Worm (Caenorhabditis elegans) whole organism, late embryonic: Measurements from ENCODE around the gene eif-2Bgamma.

ENCODE experiments used
- C08G9.2 ChIP-seq: sonication (generic microtip); optimal IDR thresholded peaks from 2 replicates; lab custom pipeline; 2016; ENCODE audit warnings: mild to moderate bottlenecking, missing genetic modification characterization, moderate library complexity, missing compliant biosample characterization
- T23F11.4 ChIP-seq: fragments of 200-800 bp; sonication (Bioruptor generic); optimal IDR thresholded peaks from 2 replicates; lab custom pipeline; 2018; ENCODE audit warnings: mild to moderate bottlenecking, missing genetic modification characterization, missing compliant biosample characterization
- Y22D7AL.16 ChIP-seq: sonication (generic microtip); optimal IDR thresholded peaks from 2 replicates; lab custom pipeline; 2016; ENCODE audit warnings: missing genetic modification characterization, missing compliant biosample characterization
- ahr-1 ChIP-seq: sonication (generic microtip); optimal IDR thresholded peaks from 2 replicates; lab custom pipeline; 2016; ENCODE audit warnings: missing genetic modification characterization, missing compliant biosample characterization
- ceh-14 ChIP-seq: sonication (generic microtip); optimal IDR thresholded peaks from 2 replicates; lab custom pipeline; 2016; ENCODE audit warnings: missing genotype, missing genetic modification characterization, missing compliant biosample characterization
- ceh-18 ChIP-seq: sonication (generic microtip); optimal IDR thresholded peaks from 2 replicates; lab custom pipeline; 2016; ENCODE audit warnings: missing genetic modification characterization, missing compliant biosample characterization
- ceh-19 ChIP-seq: fragments of 200-800 bp; sonication (Bioruptor generic); optimal IDR thresholded peaks from 2 replicates; lab custom pipeline; 2018; ENCODE audit warnings: mild to moderate bottlenecking, missing genetic modification characterization, missing compliant biosample characterization
- ceh-2 ChIP-seq: sonication (generic microtip); optimal IDR thresholded peaks from 2 replicates; lab custom pipeline; 2016; ENCODE audit warnings: missing genotype, missing genetic modification characterization, missing compliant biosample characterization
- ceh-22 ChIP-seq: sonication (generic microtip); optimal IDR thresholded peaks from 2 replicates; lab custom pipeline; 2017; ENCODE audit warnings: missing biosample characterization, missing genetic modification characterization
- ceh-30 ChIP-seq: fragments of 150-350 bp; optimal IDR thresholded peaks from 2 replicates; lab custom pipeline; 2014; ENCODE audit warnings: missing biosample characterization, missing genetic modification characterization
- ceh-31 ChIP-seq: sonication (generic microtip); optimal IDR thresholded peaks from 2 replicates; lab custom pipeline; 2016; ENCODE audit warnings: missing genetic modification characterization, missing compliant biosample characterization
- ceh-34 ChIP-seq: sonication (generic microtip); optimal IDR thresholded peaks from 2 replicates; lab custom pipeline; 2016; ENCODE audit warnings: mild to moderate bottlenecking, missing genetic modification characterization, missing compliant biosample characterization
- ceh-48 ChIP-seq: sonication (generic microtip); optimal IDR thresholded peaks from 2 replicates; lab custom pipeline; 2016; ENCODE audit warnings: missing genetic modification characterization, inconsistent platforms, missing compliant biosample characterization
- ceh-6 ChIP-seq: fragments of 200-800 bp; sonication (Bioruptor generic); optimal IDR thresholded peaks from 2 replicates; lab custom pipeline; 2018; ENCODE audit warnings: mild to moderate bottlenecking, missing genetic modification characterization, missing compliant biosample characterization
- che-1 ChIP-seq: sonication (generic microtip); optimal IDR thresholded peaks from 2 replicates; lab custom pipeline; 2016; ENCODE audit warnings: mild to moderate bottlenecking, missing genetic modification characterization, missing compliant biosample characterization
- dmd-4 ChIP-seq: sonication (generic microtip); optimal IDR thresholded peaks from 2 replicates; lab custom pipeline; 2016; ENCODE audit warnings: borderline replicate concordance, missing genetic modification characterization, missing compliant biosample characterization
- elt-4 ChIP-seq: sonication (generic microtip); optimal IDR thresholded peaks from 2 replicates; lab custom pipeline; 2016; ENCODE audit warnings: missing genetic modification characterization, missing compliant biosample characterization
- ets-4 ChIP-seq: sonication (generic microtip); optimal IDR thresholded peaks from 2 replicates; lab custom pipeline; 2016; ENCODE audit warnings: missing genetic modification characterization, missing compliant biosample characterization
- eyg-1 ChIP-seq: sonication (generic microtip); optimal IDR thresholded peaks from 2 replicates; lab custom pipeline; 2016; ENCODE audit warnings: missing genotype, missing genetic modification characterization, missing compliant biosample characterization
- fax-1 ChIP-seq: sonication (generic microtip); optimal IDR thresholded peaks from 2 replicates; lab custom pipeline; 2016; ENCODE audit warnings: missing genotype, missing genetic modification characterization, missing compliant biosample characterization
- fkh-6 ChIP-seq: sonication (generic microtip); optimal IDR thresholded peaks from 2 replicates; lab custom pipeline; 2016; ENCODE audit warnings: missing genetic modification characterization, missing compliant biosample characterization
- hlh-15 ChIP-seq: sonication (generic microtip); optimal IDR thresholded peaks from 2 replicates; lab custom pipeline; 2016; ENCODE audit warnings: missing genetic modification characterization, missing compliant biosample characterization
- hlh-30 ChIP-seq: sonication (generic microtip); optimal IDR thresholded peaks from 2 replicates; lab custom pipeline; 2017; ENCODE audit warnings: antibody characterized with exemption, missing genetic modification characterization, missing compliant biosample characterization; ENCODE audit not compliant: insufficient read depth
- hlh-6 ChIP-seq: sonication (generic microtip); optimal IDR thresholded peaks from 2 replicates; lab custom pipeline; 2016; ENCODE audit warnings: missing genotype, missing genetic modification characterization, missing compliant biosample characterization
- hlh-8 ChIP-seq: sonication (generic microtip); optimal IDR thresholded peaks from 2 replicates; lab custom pipeline; 2016; ENCODE audit warnings: missing genotype, missing genetic modification characterization, missing compliant biosample characterization
- lin-11 ChIP-seq: fragments of 200-800 bp; sonication (Bioruptor generic); optimal IDR thresholded peaks from 2 replicates; lab custom pipeline; 2018; ENCODE audit warnings: mild to moderate bottlenecking, missing genetic modification characterization, missing compliant biosample characterization
- madf-2 ChIP-seq: sonication (generic microtip); optimal IDR thresholded peaks from 2 replicates; lab custom pipeline; 2017; ENCODE audit warnings: missing genetic modification characterization, missing compliant biosample characterization
- mec-3 ChIP-seq: sonication (generic microtip); optimal IDR thresholded peaks from 2 replicates; lab custom pipeline; 2016; ENCODE audit warnings: borderline replicate concordance, missing genetic modification characterization, missing compliant biosample characterization
- nfya-1 ChIP-seq: sonication (generic microtip); optimal IDR thresholded peaks from 2 replicates; lab custom pipeline; 2017; ENCODE audit warnings: missing genetic modification characterization, mild to moderate bottlenecking, missing compliant biosample characterization, antibody characterized with exemption, moderate library complexity
- nhr-11 ChIP-seq: fragments of 150-350 bp; optimal IDR thresholded peaks from 2 replicates; lab custom pipeline; 2014; ENCODE audit warnings: missing biosample characterization, missing genetic modification characterization
- npax-4 ChIP-seq: sonication (generic microtip); optimal IDR thresholded peaks from 2 replicates; lab custom pipeline; 2016; ENCODE audit warnings: missing genetic modification characterization, missing compliant biosample characterization
- pat-9 ChIP-seq: fragments of 200-800 bp; sonication (Bioruptor generic); optimal IDR thresholded peaks from 2 replicates; lab custom pipeline; 2018; ENCODE audit warnings: mild to moderate bottlenecking, missing genetic modification characterization, moderate library complexity, missing compliant biosample characterization
- ref-2 ChIP-seq: sonication (generic microtip); optimal IDR thresholded peaks from 2 replicates; lab custom pipeline; 2016; ENCODE audit warnings: missing genetic modification characterization, missing compliant biosample characterization
- sdc-2 ChIP-seq: sonication (generic microtip); optimal IDR thresholded peaks from 2 replicates; lab custom pipeline; 2016; ENCODE audit warnings: missing genotype, missing genetic modification characterization, missing compliant biosample characterization
- sox-2 ChIP-seq: fragments of 200-800 bp; sonication (Bioruptor generic); IDR thresholded peaks from 2 replicates; pipeline ENCODE4 v1.3.6; 2022; ENCODE audit warnings: missing genetic modification reagents, missing genetic modification characterization, missing compliant biosample characterization
- sox-4 ChIP-seq: sonication (generic microtip); optimal IDR thresholded peaks from 2 replicates; lab custom pipeline; 2017; ENCODE audit warnings: mild to moderate bottlenecking, missing genetic modification characterization, inconsistent platforms, missing compliant biosample characterization
- syd-9 ChIP-seq: sonication (generic microtip); optimal IDR thresholded peaks from 2 replicates; lab custom pipeline; 2016; ENCODE audit warnings: mild to moderate bottlenecking, missing genetic modification characterization, moderate library complexity, missing compliant biosample characterization
- tbx-2 ChIP-seq: sonication (generic microtip); optimal IDR thresholded peaks from 2 replicates; lab custom pipeline; 2016; ENCODE audit warnings: missing genetic modification characterization, missing compliant biosample characterization
- ttx-3 ChIP-seq: sonication (generic microtip); optimal IDR thresholded peaks from 2 replicates; lab custom pipeline; 2016; ENCODE audit warnings: missing genetic modification reagents, missing genetic modification characterization, missing compliant biosample characterization
- unc-3 ChIP-seq, 2 experiments: fragments of 200-800 bp in 1 of 2; sonication (Bioruptor generic) in 1 of 2; sonication (generic microtip) in 1 of 2; conservative IDR thresholded peaks in 1 of 2; optimal IDR thresholded peaks in 1 of 2; 2 replicates each; pipeline versions ENCODE4 v1.3.6 to Lab custom; 2016 to 2022; ENCODE audit warnings: missing compliant biosample characterization in 2 of 2, missing genetic modification characterization in 2 of 2, missing genetic modification reagents in 1 of 2
- unc-42 ChIP-seq: sonication (generic microtip); optimal IDR thresholded peaks from 2 replicates; lab custom pipeline; 2016; ENCODE audit warnings: missing genotype, missing genetic modification characterization, missing compliant biosample characterization
- unc-55 ChIP-seq: sonication (generic microtip); optimal IDR thresholded peaks from 2 replicates; lab custom pipeline; 2017; ENCODE audit warnings: missing biosample characterization, missing genetic modification reagents, missing genetic modification characterization
- zip-5 ChIP-seq: sonication (generic microtip); optimal IDR thresholded peaks from 2 replicates; lab custom pipeline; 2016; ENCODE audit warnings: missing genetic modification characterization, missing compliant biosample characterization

The eif-2Bgamma gene

DNA sequence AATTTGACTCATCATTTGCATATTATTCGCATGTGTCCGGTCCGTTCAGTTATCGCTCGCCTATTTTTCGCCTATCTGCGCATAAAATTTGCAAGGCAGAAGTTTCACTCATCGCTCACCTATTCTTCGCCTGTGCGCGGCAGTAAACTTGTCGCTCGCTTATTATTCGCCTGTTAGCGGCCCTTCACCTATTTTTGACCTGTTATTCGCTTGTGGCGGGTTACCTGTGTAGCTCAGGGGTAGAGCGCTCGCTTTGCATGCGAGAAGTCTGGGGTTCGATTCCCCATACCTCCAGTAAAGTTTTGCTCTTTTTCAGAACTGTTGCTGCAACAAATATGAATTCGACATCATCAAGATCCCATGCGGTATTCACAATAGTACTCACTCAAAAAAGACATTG lies 34.0 kb upstream of the eif-2Bgamma start (continued):
- TF ChIP-seq unc-3 (GFP tag; conservative IDR thresholded peaks at IDR 0.05; lab: Robert Waterston, UW) (peak; percentile 76), unc-3 (tag; optimal IDR thresholded peaks at IDR 0.05; lab: Kevin White, UChicago) (peak; percentile 7), T23F11.4 (GFP tag; lab: Kevin White, UChicago) (peak; percentile 72), sox-4 (tag; lab: Kevin White, UChicago) (peak; percentile 72), syd-9 (tag; lab: Kevin White, UChicago) (peak; percentile 62), dmd-4 (peak; percentile 65), fax-1 (peak; percentile 62), npax-4 (tag; lab: Kevin White, UChicago) (peak; percentile 26), madf-2 (tag; lab: Kevin White, UChicago) (peak; percentile 78), mec-3 (tag; lab: Kevin White, UChicago) (peak; percentile 18), ceh-6 (GFP tag; lab: Kevin White, UChicago) (peak; percentile 87), C08G9.2 (tag; lab: Kevin White, UChicago) (peak; percentile 42), elt-4 (tag; lab: Kevin White, UChicago) (peak; percentile 30), ceh-2 (tag; lab: Kevin White, UChicago) (peak; percentile 50), ceh-19 (GFP tag; lab: Kevin White, UChicago) (peak; percentile 87), ceh-34 (peak; percentile 34), zip-5 (tag; lab: Kevin White, UChicago) (peak; percentile 37), sox-2 (peak; percentile 74), ttx-3 (peak; percentile 70), ahr-1 (tag; lab: Kevin White, UChicago) (peak; percentile 34)

DNA sequence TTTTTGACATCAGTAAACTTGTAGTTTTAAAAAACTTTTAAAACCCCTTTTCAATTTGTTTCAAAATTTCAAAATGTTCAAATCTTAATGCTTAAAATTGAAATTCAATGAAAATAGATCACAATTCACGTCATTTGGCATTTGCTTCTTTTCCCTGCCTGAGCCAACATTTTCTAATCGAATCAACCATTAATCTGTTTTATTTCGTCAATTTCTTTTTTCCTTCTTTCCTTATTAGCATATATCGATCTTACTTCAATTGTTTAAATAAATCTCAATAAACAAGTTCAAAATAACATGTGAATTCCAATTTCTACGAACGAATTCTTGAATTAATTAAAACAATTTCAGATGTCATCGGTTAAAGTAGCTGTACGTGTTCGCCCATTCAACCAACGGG lies 28.1 kb upstream of the eif-2Bgamma start:
- TF ChIP-seq lin-11 (tag; lab: Kevin White, UChicago): no peak
- TF ChIP-seq ceh-14 (tag; lab: Kevin White, UChicago): no peak
- no peak for TF ChIP-seq nhr-11 (tag; lab: Kevin White, UChicago)
- no peak for TF ChIP-seq che-1
- TF ChIP-seq hlh-6: no peak
- TF ChIP-seq sdc-2 (tag; lab: Kevin White, UChicago): no peak
- no peak for TF ChIP-seq T23F11.4 (GFP tag; lab: Kevin White, UChicago)
- TF ChIP-seq ceh-22 (tag; lab: Kevin White, UChicago): no peak
- TF ChIP-seq Y22D7AL.16: no peak

DNA sequence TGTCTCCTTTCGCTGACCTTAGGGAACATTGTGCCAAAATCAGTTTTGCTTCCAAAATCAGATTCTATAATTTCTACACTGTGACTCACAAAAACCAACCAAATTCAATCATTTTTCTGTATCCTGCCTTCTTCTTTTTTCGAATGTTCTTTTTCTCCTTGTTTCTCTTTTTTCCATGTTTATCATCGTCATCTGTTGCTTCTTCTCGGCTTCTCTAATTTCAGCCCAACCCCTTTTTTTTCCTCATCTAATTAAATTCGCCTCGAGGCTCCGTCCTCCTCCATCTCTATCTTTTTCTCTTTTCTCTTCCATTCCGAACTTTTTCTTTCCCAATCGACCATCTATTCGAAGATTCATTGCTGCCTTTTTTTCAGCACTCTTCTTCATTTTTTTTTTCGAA lies 27.2 kb upstream of the eif-2Bgamma start, which contains the start of gene unc-104:
unc-104 (plus strand) TSS at position 311 of the 400 bp plus-strand sequence.
- no peak for TF ChIP-seq ceh-30 (tag; lab: Kevin White, UChicago)
- TF ChIP-seq unc-42: peak; percentile 89

DNA sequence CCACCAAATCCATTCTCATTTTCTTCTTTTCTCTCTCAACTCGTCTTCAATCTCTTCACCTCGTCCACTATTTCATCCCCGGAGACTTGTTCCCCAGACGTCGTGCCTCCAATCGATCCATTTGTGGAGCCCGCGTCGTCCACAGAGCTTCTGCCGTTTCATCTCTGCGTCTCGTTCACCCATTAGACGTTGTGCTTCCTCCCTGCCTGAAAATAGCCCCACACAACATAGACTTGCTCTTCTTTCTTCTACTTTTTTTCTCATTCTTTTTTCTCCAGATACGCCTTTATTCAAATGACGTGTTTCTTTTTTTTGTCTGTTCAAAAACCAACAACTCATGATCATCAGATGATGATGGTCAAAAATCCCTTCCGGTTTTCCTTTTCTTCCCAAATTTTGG lies 25.5 kb upstream of the eif-2Bgamma start:
- TF ChIP-seq sox-4 (tag; lab: Kevin White, UChicago): no peak
- TF ChIP-seq unc-3 (GFP tag; conservative IDR thresholded peaks at IDR 0.05; lab: Robert Waterston, UW): no peak
- TF ChIP-seq unc-3 (tag; optimal IDR thresholded peaks at IDR 0.05; lab: Kevin White, UChicago): peak; percentile 30
- peak; percentile 26 for TF ChIP-seq ceh-19 (GFP tag; lab: Kevin White, UChicago)
- peak; percentile 62 for TF ChIP-seq nfya-1
- peak; percentile 75 for TF ChIP-seq ceh-48 (tag; lab: Kevin White, UChicago)
- TF ChIP-seq ceh-14 (tag; lab: Kevin White, UChicago): peak; percentile 29
- peak; percentile 80 for TF ChIP-seq unc-42
- TF ChIP-seq dmd-4: no peak
- no peak for TF ChIP-seq syd-9 (tag; lab: Kevin White, UChicago)
- TF ChIP-seq unc-55 (GFP tag; lab: Kevin White, UChicago): no peak
- peak; percentile 33 for TF ChIP-seq ceh-34
- TF ChIP-seq ceh-31 (tag; lab: Kevin White, UChicago): peak; percentile 77
- TF ChIP-seq ref-2 (tag; lab: Kevin White, UChicago): peak; percentile 20
- TF ChIP-seq ets-4 (tag; lab: Kevin White, UChicago): no peak
- TF ChIP-seq pat-9 (tag; lab: Kevin White, UChicago): no peak
- TF ChIP-seq ttx-3: no peak
- peak; percentile 26 for TF ChIP-seq tbx-2
- no peak for TF ChIP-seq hlh-15
- no peak for TF ChIP-seq fkh-6 (tag; lab: Kevin White, UChicago)
- TF ChIP-seq C08G9.2 (tag; lab: Kevin White, UChicago): no peak
- TF ChIP-seq hlh-8: no peak
- no peak for TF ChIP-seq eyg-1 (tag; lab: Kevin White, UChicago)
- TF ChIP-seq hlh-30 (tag; lab: Kevin White, UChicago): no peak
- peak; percentile 13 for TF ChIP-seq ceh-18 (tag; lab: Kevin White, UChicago)
